Worm (Caenorhabditis elegans) whole organism, young adult: ENCODE results near the gene Y26E6A.3.

ENCODE experiments used
- B0261.1 ChIP-seq: sonication (generic microtip); optimal IDR thresholded peaks from 2 replicates; lab custom pipeline; 2016; ENCODE audit warnings: mild to moderate bottlenecking, missing genetic modification characterization, moderate library complexity, missing compliant biosample characterization
- B0336.3 ChIP-seq: fragments of 200-800 bp; sonication (Bioruptor generic); IDR thresholded peaks from 2 replicates; pipeline ENCODE4 v1.3.6; 2022; ENCODE audit warnings: missing genetic modification characterization, missing compliant biosample characterization
- F57A8.1 ChIP-seq: fragments of 200-800 bp; sonication (Bioruptor generic); optimal IDR thresholded peaks from 2 replicates; lab custom pipeline; 2018; ENCODE audit warnings: mild to moderate bottlenecking, missing genetic modification characterization, moderate library complexity, missing compliant biosample characterization
- T07F8.4 ChIP-seq: sonication (generic microtip); optimal IDR thresholded peaks from 2 replicates; lab custom pipeline; 2016; ENCODE audit warnings: mild to moderate bottlenecking, missing genetic modification characterization, moderate library complexity, missing compliant biosample characterization
- T26A5.8 ChIP-seq: sonication (generic microtip); optimal IDR thresholded peaks from 2 replicates; lab custom pipeline; 2016; ENCODE audit warnings: missing genetic modification characterization, missing compliant biosample characterization
- ZK185.1 ChIP-seq: sonication (generic microtip); optimal IDR thresholded peaks from 2 replicates; lab custom pipeline; 2016; ENCODE audit warnings: mild to moderate bottlenecking, missing genetic modification characterization, missing compliant biosample characterization; ENCODE audit not compliant: poor library complexity, severe bottlenecking
- aptf-2 ChIP-seq: fragments of 200-800 bp; sonication (Bioruptor generic); conservative IDR thresholded peaks from 2 replicates; pipeline ENCODE4 v1.3.6; 2022; ENCODE audit warnings: missing genetic modification reagents, missing genetic modification characterization, missing compliant biosample characterization
- atf-7 ChIP-seq: sonication (generic microtip); optimal IDR thresholded peaks from 2 replicates; lab custom pipeline; 2017; ENCODE audit warnings: mild to moderate bottlenecking, missing genetic modification characterization, missing compliant biosample characterization
- athp-1 ChIP-seq: sonication (generic microtip); optimal IDR thresholded peaks from 2 replicates; lab custom pipeline; 2017; ENCODE audit warnings: mild to moderate bottlenecking, missing genetic modification characterization, missing compliant biosample characterization
- attf-6 ChIP-seq: fragments of 200-800 bp; sonication (Bioruptor generic); IDR thresholded peaks from 2 replicates; pipeline ENCODE4 v1.3.6; 2022; ENCODE audit warnings: missing genetic modification reagents, missing genetic modification characterization, missing compliant biosample characterization
- bed-2 ChIP-seq: fragments of 200-800 bp; sonication (Bioruptor generic); IDR thresholded peaks from 2 replicates; pipeline ENCODE4 v1.3.6; 2022; ENCODE audit warnings: missing genetic modification reagents, missing genetic modification characterization, missing compliant biosample characterization
- cebp-1 ChIP-seq, 2 experiments: fragments of 200-800 bp in 1 of 2; sonication (Bioruptor generic) in 1 of 2; sonication (generic microtip) in 1 of 2; IDR thresholded peaks in 1 of 2; optimal IDR thresholded peaks in 1 of 2; 2 replicates each; pipeline versions ENCODE4 v1.3.6 to Lab custom; 2017 to 2022; ENCODE audit warnings: missing compliant biosample characterization in 2 of 2, missing genetic modification characterization in 2 of 2, mild to moderate bottlenecking in 1 of 2, missing genetic modification reagents in 1 of 2, moderate library complexity in 1 of 2
- ceh-40 ChIP-seq: fragments of 200-800 bp; sonication (Bioruptor generic); IDR thresholded peaks from 2 replicates; pipeline ENCODE4 v1.3.6; 2022; ENCODE audit warnings: missing genetic modification characterization, missing compliant biosample characterization
- ceh-91 ChIP-seq: fragments of 200-800 bp; sonication (Bioruptor generic); IDR thresholded peaks from 2 replicates; pipeline ENCODE4 v1.3.6; 2022; ENCODE audit warnings: missing genetic modification reagents, missing genetic modification characterization, missing compliant biosample characterization
- dpff-1 ChIP-seq: sonication (generic microtip); optimal IDR thresholded peaks from 2 replicates; lab custom pipeline; 2017; ENCODE audit warnings: mild to moderate bottlenecking, missing genetic modification characterization, missing compliant biosample characterization
- egl-44 ChIP-seq: fragments of 200-800 bp; sonication (Bioruptor generic); IDR thresholded peaks from 2 replicates; pipeline ENCODE4 v1.3.6; 2022; ENCODE audit warnings: missing genetic modification reagents, missing genetic modification characterization, missing compliant biosample characterization
- egrh-3 ChIP-seq: fragments of 200-800 bp; sonication (Bioruptor generic); IDR thresholded peaks from 2 replicates; pipeline ENCODE4 v1.3.6; 2022; ENCODE audit warnings: missing genetic modification reagents, missing genetic modification characterization, missing compliant biosample characterization
- ekl-4 ChIP-seq: fragments of 200-800 bp; sonication (Bioruptor generic); IDR thresholded peaks from 2 replicates; pipeline ENCODE4 v1.3.6; 2022; ENCODE audit warnings: missing genetic modification reagents, missing genetic modification characterization, missing compliant biosample characterization
- ets-4 ChIP-seq: fragments of 200-800 bp; sonication (Bioruptor generic); optimal IDR thresholded peaks from 2 replicates; lab custom pipeline; 2018; ENCODE audit warnings: mild to moderate bottlenecking, missing genetic modification characterization, missing compliant biosample characterization
- fkh-3 ChIP-seq: sonication (generic microtip); optimal IDR thresholded peaks from 2 replicates; lab custom pipeline; 2016; ENCODE audit warnings: mild to moderate bottlenecking, missing genetic modification characterization, missing compliant biosample characterization
- gei-17 ChIP-seq: fragments of 200-800 bp; sonication (Bioruptor generic); optimal IDR thresholded peaks from 2 replicates; lab custom pipeline; 2018; ENCODE audit warnings: mild to moderate bottlenecking, missing genetic modification characterization, missing compliant biosample characterization
- hlh-12 ChIP-seq: sonication (generic microtip); optimal IDR thresholded peaks from 2 replicates; lab custom pipeline; 2016; ENCODE audit warnings: missing genetic modification characterization, missing compliant biosample characterization
- hlh-26 ChIP-seq: fragments of 200-800 bp; sonication (Bioruptor generic); conservative IDR thresholded peaks from 2 replicates; pipeline ENCODE4 v1.3.6; 2022; ENCODE audit warnings: missing genetic modification reagents, missing genetic modification characterization, missing compliant biosample characterization
- hmg-20 ChIP-seq: fragments of 200-800 bp; sonication (Bioruptor generic); IDR thresholded peaks from 2 replicates; pipeline ENCODE4 v1.3.6; 2022; ENCODE audit warnings: missing genetic modification reagents, missing genetic modification characterization, missing compliant biosample characterization
- hsf-1 ChIP-seq: fragments of 200-800 bp; sonication (Bioruptor generic); IDR thresholded peaks from 2 replicates; pipeline ENCODE4 v1.3.6; 2022; ENCODE audit warnings: missing genetic modification reagents, missing genetic modification characterization, missing compliant biosample characterization
- lin-35 ChIP-seq, 3 experiments: fragments of 150-350 bp in 2 of 3; sonication (generic microtip) in 1 of 3; optimal IDR thresholded peaks; 2 replicates each; lab custom pipeline; 2014 to 2018; ENCODE audit warnings: missing biosample characterization in 3 of 3, missing genetic modification characterization in 3 of 3, missing genetic modification reagents in 3 of 3
- lin-40 ChIP-seq: sonication (generic microtip); optimal IDR thresholded peaks from 2 replicates; lab custom pipeline; 2016; ENCODE audit warnings: missing genetic modification characterization, mild to moderate bottlenecking, missing compliant biosample characterization, missing genotype, missing genetic modification reagents
- madf-10 ChIP-seq: sonication (generic microtip); optimal IDR thresholded peaks from 2 replicates; lab custom pipeline; 2016; ENCODE audit warnings: mild to moderate bottlenecking, missing genetic modification characterization, missing compliant biosample characterization
- madf-6 ChIP-seq: fragments of 200-800 bp; sonication (Bioruptor generic); IDR thresholded peaks from 2 replicates; pipeline ENCODE4 v1.3.6; 2022; ENCODE audit warnings: missing genetic modification reagents, missing genetic modification characterization, missing compliant biosample characterization
- mcd-1 ChIP-seq: fragments of 200-800 bp; sonication (Bioruptor generic); IDR thresholded peaks from 2 replicates; pipeline ENCODE4 v1.3.6; 2022; ENCODE audit warnings: missing genetic modification reagents, missing genetic modification characterization, missing compliant biosample characterization
- mes-4 ChIP-seq: sonication (generic microtip); optimal IDR thresholded peaks from 2 replicates; lab custom pipeline; 2016; ENCODE audit warnings: missing genotype, missing genetic modification characterization, missing compliant biosample characterization
- mxl-1 ChIP-seq: sonication (generic microtip); optimal IDR thresholded peaks from 2 replicates; lab custom pipeline; 2016; ENCODE audit warnings: missing genetic modification characterization, missing compliant biosample characterization
- nfya-1 ChIP-seq: sonication (generic microtip); optimal IDR thresholded peaks from 2 replicates; lab custom pipeline; 2017; ENCODE audit warnings: antibody characterized with exemption, missing compliant biosample characterization, missing genetic modification characterization, borderline replicate concordance; ENCODE audit not compliant: insufficient read depth
- nhr-90 ChIP-seq: sonication (generic microtip); optimal IDR thresholded peaks from 2 replicates; lab custom pipeline; 2016; ENCODE audit warnings: missing genotype, mild to moderate bottlenecking, missing genetic modification characterization, missing compliant biosample characterization
- pbrm-1 ChIP-seq: fragments of 200-800 bp; sonication (Bioruptor generic); IDR thresholded peaks from 2 replicates; pipeline ENCODE4 v1.3.6; 2022; ENCODE audit warnings: missing genetic modification reagents, missing genetic modification characterization, missing compliant biosample characterization
- pha-4 ChIP-seq: fragments of 150-350 bp; sonication (generic microtip); optimal IDR thresholded peaks from 2 replicates; lab custom pipeline; 2014; ENCODE audit warnings: missing biosample characterization, missing genetic modification reagents, missing genetic modification characterization
- rcor-1 ChIP-seq: fragments of 200-800 bp; sonication (Bioruptor generic); IDR thresholded peaks from 2 replicates; pipeline ENCODE4 v1.3.6; 2022; ENCODE audit warnings: missing genetic modification reagents, missing genetic modification characterization, missing compliant biosample characterization
- rpc-1 ChIP-seq, 2 experiments: fragments of 150-350 bp in 1 of 2; sonication (generic microtip) in 1 of 2; optimal IDR thresholded peaks; 2 replicates each; lab custom pipeline; 2014 to 2018; ENCODE audit warnings: missing biosample characterization in 1 of 2, missing genetic modification characterization in 1 of 2, missing genetic modification reagents in 1 of 2, missing genotype in 1 of 2
- sdz-38 ChIP-seq: sonication (generic microtip); optimal IDR thresholded peaks from 2 replicates; lab custom pipeline; 2016; ENCODE audit warnings: missing genotype, missing genetic modification characterization, missing compliant biosample characterization
- sea-2 ChIP-seq: fragments of 200-800 bp; sonication (Bioruptor generic); IDR thresholded peaks from 2 replicates; pipeline ENCODE4 v1.3.6; 2022; ENCODE audit warnings: missing genetic modification characterization, missing compliant biosample characterization
- snpc-1.3 ChIP-seq: sonication (generic microtip); optimal IDR thresholded peaks from 2 replicates; lab custom pipeline; 2017; ENCODE audit warnings: missing genetic modification characterization, mild to moderate bottlenecking, missing compliant biosample characterization, antibody characterized with exemption, moderate library complexity, missing genotype, missing genetic modification reagents; ENCODE audit not compliant: insufficient read depth
- snpc-4 ChIP-seq, 5 experiments: fragments of 150-350 bp in 1 of 5; sonication (generic microtip) in 4 of 5; optimal IDR thresholded peaks; 2 replicates each; lab custom pipeline; 2014 to 2018; ENCODE audit warnings: missing genetic modification characterization in 5 of 5, missing biosample characterization in 3 of 5, antibody characterized with exemption in 2 of 5, mild to moderate bottlenecking in 2 of 5, missing compliant biosample characterization in 2 of 5, missing genotype in 2 of 5, moderate library complexity in 2 of 5, missing genetic modification reagents in 1 of 5
- sptf-2 ChIP-seq: fragments of 200-800 bp; sonication (Bioruptor generic); optimal IDR thresholded peaks from 2 replicates; lab custom pipeline; 2018; ENCODE audit warnings: mild to moderate bottlenecking, missing genetic modification characterization, missing compliant biosample characterization
- tbp1 ChIP-seq: fragments of 200-800 bp; sonication (Bioruptor generic); optimal IDR thresholded peaks from 2 replicates; lab custom pipeline; 2018; ENCODE audit warnings: mild to moderate bottlenecking, missing genetic modification characterization, missing compliant biosample characterization
- xnd-1 ChIP-seq: sonication (generic microtip); optimal IDR thresholded peaks from 2 replicates; lab custom pipeline; 2016; ENCODE audit warnings: missing genotype, missing genetic modification reagents, missing genetic modification characterization, missing compliant biosample characterization
- zim-3 ChIP-seq: sonication (generic microtip); optimal IDR thresholded peaks from 2 replicates; lab custom pipeline; 2017; ENCODE audit warnings: mild to moderate bottlenecking, missing genetic modification characterization, moderate library complexity, missing compliant biosample characterization
- ztf-25 ChIP-seq: fragments of 200-800 bp; sonication (Bioruptor generic); IDR thresholded peaks from 2 replicates; pipeline ENCODE4 v1.3.6; 2022; ENCODE audit warnings: missing genetic modification reagents, missing genetic modification characterization, missing compliant biosample characterization
- ztf-28 ChIP-seq: fragments of 200-800 bp; sonication (Bioruptor generic); IDR thresholded peaks from 2 replicates; pipeline ENCODE4 v1.3.6; 2022; ENCODE audit warnings: missing genetic modification reagents, missing genetic modification characterization, missing compliant biosample characterization

Gene Y26E6A.3

ce11 chrX:13886195-13886594 lies 23.6 kb downstream of the Y26E6A.3 start:
- TF ChIP-seq B0261.1 (tag; lab: Kevin White, UChicago) (peak; percentile 2), ZK185.1 (tag; lab: Kevin White, UChicago) (no peak), mcd-1 (no peak), snpc-1.3 (no peak), bed-2 (GFP tag; lab: Robert Waterston, UW) (no peak), T26A5.8 (tag; lab: Kevin White, UChicago) (no peak), athp-1 (no peak), ceh-40 (GFP tag; lab: Robert Waterston, UW) (no peak), atf-7 (tag; lab: Kevin White, UChicago) (no peak), rpc-1 (optimal IDR thresholded peaks at IDR 0.05; lab: Kevin White, UChicago) (peak; percentile 22), rpc-1 (tag; optimal IDR thresholded peaks at IDR 0.05; lab: Kevin White, UChicago) (peak; percentile 55), xnd-1 (no peak), nfya-1 (tag; lab: Kevin White, UChicago) (no peak), nhr-90 (no peak), ztf-28 (GFP tag; lab: Robert Waterston, UW) (0 out of 2 replicates have a peak, but pooled peaks have one; percentile 27), sea-2 (no peak), egrh-3 (no peak), F57A8.1 (no peak), madf-10 (tag; lab: Kevin White, UChicago) (no peak), cebp-1 (GFP tag; IDR thresholded peaks at IDR 0.05; lab: Robert Waterston, UW) (no peak), cebp-1 (tag; optimal IDR thresholded peaks at IDR 0.05; lab: Kevin White, UChicago) (no peak), attf-6 (no peak), mes-4 (no peak), lin-35 (GFP tag; optimal IDR thresholded peaks at IDR 0.05; lab: Kevin White, UChicago) (no peak), egl-44 (0 out of 2 replicates have a peak, but pooled peaks have one; percentile 23), ets-4 (no peak), rcor-1 (GFP tag; lab: Robert Waterston, UW) (0 out of 2 replicates have a peak, but pooled peaks have one; percentile 41), aptf-2 (0 out of 2 replicates have a peak, but pooled peaks have one; percentile 19), ceh-91 (GFP tag; lab: Robert Waterston, UW) (no peak), hlh-12 (no peak), sptf-2 (GFP tag; lab: Kevin White, UChicago) (peak; percentile 12), pha-4 (tag; lab: Kevin White, UChicago) (no peak), pbrm-1 (GFP tag; lab: Robert Waterston, UW) (no peak; the same call in 1 of the 2 replicates), madf-6 (GFP tag; lab: Robert Waterston, UW) (no peak), T07F8.4 (tag; lab: Kevin White, UChicago) (no peak), hlh-26 (GFP tag; lab: Robert Waterston, UW) (no peak), B0336.3 (GFP tag; lab: Robert Waterston, UW) (no peak), sdz-38 (tag; lab: Kevin White, UChicago) (no peak), fkh-3 (no peak), zim-3 (tag; lab: Kevin White, UChicago) (no peak), mxl-1 (tag; lab: Kevin White, UChicago) (no peak), tbp1 (GFP tag; lab: Kevin White, UChicago) (no peak), lin-40 (tag; lab: Kevin White, UChicago) (no peak), ekl-4 (no peak), hmg-20 (GFP tag; lab: Robert Waterston, UW) (0 out of 2 replicates have a peak, but pooled peaks have one; percentile 17), ztf-25 (GFP tag; lab: Robert Waterston, UW) (no peak), snpc-4 (GFP tag; optimal IDR thresholded peaks at IDR 0.05; lab: Kevin White, UChicago) (no peak), snpc-4 (tag; optimal IDR thresholded peaks at IDR 0.05; lab: Kevin White, UChicago) (no peak), gei-17 (no peak), hsf-1 (GFP tag; lab: Robert Waterston, UW) (no peak), dpff-1 (tag; lab: Kevin White, UChicago) (no peak)
